Fruit fly (Drosophila melanogaster) whole organism: ENCODE results near the gene Dpy-30L1.

ENCODE experiments used
- CG8478 ChIP-seq: fragments of >200 bp; optimal IDR thresholded peaks from 2 replicates; lab custom pipeline; 2018; ENCODE audit warnings: inconsistent platforms
- Dll ChIP-seq: fragments of >200 bp; optimal IDR thresholded peaks from 2 replicates; lab custom pipeline; 2017
- EcR ChIP-seq, 2 experiments: fragments of >200 bp; optimal IDR thresholded peaks; 2 replicates each; lab custom pipeline; 2017; ENCODE audit warnings: missing biosample characterization in 2 of 2, missing genetic modification characterization in 2 of 2, missing genetic modification reagents in 2 of 2
- pan ChIP-seq: fragments of >200 bp; optimal IDR thresholded peaks from 2 replicates; lab custom pipeline; 2017
- psq ChIP-seq: fragments of >200 bp; optimal IDR thresholded peaks from 2 replicates; lab custom pipeline; 2017
- usp ChIP-seq: fragments of >200 bp; optimal IDR thresholded peaks from 2 replicates; lab custom pipeline; 2017; ENCODE audit warnings: missing biosample characterization, missing genetic modification characterization, mixed read lengths

Gene Dpy-30L1

DNA sequence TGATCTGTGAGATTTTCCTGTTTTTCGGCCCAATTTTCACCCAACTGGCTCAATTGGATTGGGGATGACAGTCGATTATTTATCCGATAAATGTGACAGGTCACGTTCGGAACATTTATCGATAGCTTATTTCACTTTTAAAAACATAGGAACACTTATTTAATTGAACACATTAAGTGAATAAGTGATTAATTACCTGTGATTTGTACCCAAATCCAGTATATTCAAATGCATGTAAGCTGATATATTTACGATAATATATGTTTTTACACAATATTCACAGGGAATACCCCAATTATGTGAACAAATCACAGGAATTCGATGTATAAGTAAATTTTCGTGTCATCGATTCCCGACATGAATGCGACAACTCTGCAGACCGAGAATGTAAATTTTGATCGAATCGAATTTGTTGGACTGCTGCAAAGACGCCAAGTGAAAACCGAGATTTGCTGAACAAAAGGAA lies at the start of gene Dpy-30L1, which contains the start of gene EMC3:
Dpy-30L1 (plus strand) TSS at position 311 of the 466 bp plus-strand sequence.
EMC3 (minus strand) TSS at position 81 of the 466 bp plus-strand sequence.
- no peak for TF ChIP-seq CG8478 (lab: Kevin White, UChicago)
- no peak for TF ChIP-seq EcR (GFP tag; optimal IDR thresholded peaks at IDR 0.05; lab: Kevin White, UChicago)
- no peak for TF ChIP-seq Dll
- TF ChIP-seq psq (lab: Kevin White, UChicago): no peak
- TF ChIP-seq usp (GFP tag; lab: Kevin White, UChicago): no peak
- TF ChIP-seq pan (lab: Kevin White, UChicago): no peak

DNA sequence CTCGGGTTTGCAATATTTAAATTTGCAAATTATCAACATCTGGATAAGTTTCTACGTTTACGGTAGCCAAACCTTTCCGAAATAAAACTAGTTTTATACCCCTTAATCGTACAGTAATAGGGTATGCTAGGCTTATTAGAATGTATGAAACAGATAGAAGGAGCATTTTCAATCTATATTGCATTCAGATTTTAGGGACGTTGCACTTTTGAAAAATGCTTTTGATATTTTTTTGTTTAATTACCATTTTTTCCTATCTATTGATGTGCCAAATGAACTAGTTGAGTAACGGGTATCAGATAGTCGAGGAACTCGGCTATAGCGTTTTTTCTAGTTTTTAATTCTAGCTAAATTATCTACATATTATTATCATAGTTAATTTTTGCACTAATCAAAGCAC lies 49.5 kb upstream of the Dpy-30L1 start:
- TF ChIP-seq Dll (no peak), CG8478 (lab: Kevin White, UChicago) (no peak), psq (lab: Kevin White, UChicago) (no peak), pan (lab: Kevin White, UChicago) (no peak), usp (GFP tag; lab: Kevin White, UChicago) (no peak)

DNA sequence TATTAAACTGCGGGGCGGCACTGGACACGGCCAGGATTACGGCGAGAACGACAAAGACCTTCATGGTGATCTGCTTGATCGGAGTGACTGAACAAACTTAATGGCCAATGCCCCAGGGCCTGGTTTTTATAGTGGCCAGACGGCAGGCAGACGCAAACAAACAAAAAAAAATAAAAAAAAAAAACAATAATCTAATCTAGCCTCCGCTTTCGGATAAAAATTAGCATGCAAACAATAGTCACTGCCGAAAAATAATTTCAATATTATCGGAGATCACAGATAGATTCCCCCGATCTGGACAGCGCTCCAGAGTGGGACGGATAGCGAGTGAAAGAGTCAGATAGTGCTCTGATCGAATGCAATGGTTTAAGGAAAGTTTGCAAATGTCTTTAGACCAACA lies 48.1 kb upstream of the Dpy-30L1 start, which contains the start of gene CG7299:
CG7299 (minus strand) TSS at position 101 of the 400 bp plus-strand sequence.
- TF ChIP-seq EcR (GFP tag; optimal IDR thresholded peaks at IDR 0.05; lab: Kevin White, UChicago): no peak
- TF ChIP-seq psq (lab: Kevin White, UChicago): no peak
- TF ChIP-seq Dll: no peak
- no peak for TF ChIP-seq usp (GFP tag; lab: Kevin White, UChicago)
- TF ChIP-seq CG8478 (lab: Kevin White, UChicago): no peak
- no peak for TF ChIP-seq pan (lab: Kevin White, UChicago)

dm6 chr2L:10685666-10686065 lies 46.8 kb upstream of the Dpy-30L1 start:
- TF ChIP-seq psq (lab: Kevin White, UChicago) (no peak), CG8478 (lab: Kevin White, UChicago) (no peak), pan (lab: Kevin White, UChicago) (no peak), Dll (no peak), EcR (GFP tag; optimal IDR thresholded peaks at IDR 0.05; lab: Kevin White, UChicago) (no peak), usp (GFP tag; lab: Kevin White, UChicago) (no peak)

DNA sequence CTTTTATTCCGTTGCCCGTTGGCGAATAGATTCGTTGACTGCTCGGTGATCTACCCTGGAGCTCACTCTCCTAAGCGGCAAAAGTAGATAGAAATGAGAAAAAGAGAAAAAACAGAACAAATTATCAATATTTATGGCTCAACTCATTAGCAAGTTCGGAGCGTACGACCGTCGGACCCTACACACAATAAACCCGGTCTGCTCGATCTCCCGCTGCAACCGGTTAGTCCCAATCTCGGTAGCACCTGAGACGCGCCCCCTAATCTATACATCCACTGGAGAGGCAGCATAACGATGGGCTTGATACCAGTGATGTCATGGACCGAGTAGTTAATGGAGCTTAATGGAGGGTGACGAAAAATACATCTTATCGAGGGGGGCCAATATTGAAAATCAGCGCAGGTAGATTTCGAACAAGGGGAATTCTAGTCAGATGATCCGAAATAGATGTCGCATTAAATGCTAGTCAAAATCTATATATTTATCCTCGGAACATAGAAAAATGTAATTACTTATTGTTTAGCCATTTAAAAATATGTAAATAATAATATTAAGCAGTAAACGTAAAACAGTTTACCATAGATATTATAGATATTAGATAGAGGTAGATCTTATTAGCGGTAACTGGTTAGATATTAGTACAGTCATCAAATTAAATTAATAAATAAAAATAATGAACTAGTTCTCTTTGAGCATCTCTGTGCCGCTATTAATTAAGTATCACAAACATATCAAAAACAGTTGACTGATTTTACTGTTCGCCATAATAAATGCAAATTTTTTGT lies 45.3 kb upstream of the Dpy-30L1 start, which contains the start of gene CG7296:
CG7296 (minus strand) TSS at position 58 of the 785 bp plus-strand sequence.
- no peak for TF ChIP-seq EcR (GFP tag; optimal IDR thresholded peaks at IDR 0.05; lab: Kevin White, UChicago)
- no peak for TF ChIP-seq pan (lab: Kevin White, UChicago)
- TF ChIP-seq CG8478 (lab: Kevin White, UChicago): no peak
- no peak for TF ChIP-seq Dll
- TF ChIP-seq psq (lab: Kevin White, UChicago): no peak
- TF ChIP-seq usp (GFP tag; lab: Kevin White, UChicago): no peak

- TF ChIP-seq pan (lab: Kevin White, UChicago) (no peak), Dll (no peak), EcR (GFP tag; optimal IDR thresholded peaks at IDR 0.05; lab: Kevin White, UChicago) (no peak), usp (GFP tag; lab: Kevin White, UChicago) (no peak), psq (lab: Kevin White, UChicago) (no peak), CG8478 (lab: Kevin White, UChicago) (no peak)
Observed at dm6 chr2L:10687794-10688185, 44.7 kb upstream of the Dpy-30L1 start.

- no peak for TF ChIP-seq usp (GFP tag; lab: Kevin White, UChicago)
- no peak for TF ChIP-seq psq (lab: Kevin White, UChicago)
- TF ChIP-seq Dll: no peak
- no peak for TF ChIP-seq EcR (GFP tag; optimal IDR thresholded peaks at IDR 0.05; lab: Kevin White, UChicago)
- TF ChIP-seq CG8478 (lab: Kevin White, UChicago): no peak
- no peak for TF ChIP-seq pan (lab: Kevin White, UChicago)
Observed at dm6 chr2L:10688764-10689163, 43.7 kb upstream of the Dpy-30L1 start.

dm6 chr2L:10689221-10690034 lies 43.0 kb upstream of the Dpy-30L1 start, which contains the start of gene CG7294:
TSS of gene CG7294 (minus strand) at chr2L:10689271.
- TF ChIP-seq CG8478 (lab: Kevin White, UChicago) (no peak), Dll (no peak), pan (lab: Kevin White, UChicago) (no peak), usp (GFP tag; lab: Kevin White, UChicago) (no peak), psq (lab: Kevin White, UChicago) (no peak), EcR (GFP tag; optimal IDR thresholded peaks at IDR 0.05; lab: Kevin White, UChicago) (no peak)

- TF ChIP-seq pan (lab: Kevin White, UChicago) (no peak), usp (GFP tag; lab: Kevin White, UChicago) (no peak), CG8478 (lab: Kevin White, UChicago) (no peak), Dll (no peak), EcR (GFP tag; optimal IDR thresholded peaks at IDR 0.05; lab: Kevin White, UChicago) (no peak), psq (lab: Kevin White, UChicago) (no peak)
Observed at dm6 chr2L:10693018-10693417, 39.4 kb upstream of the Dpy-30L1 start.

dm6 chr2L:10694053-10694618 lies 38.3 kb upstream of the Dpy-30L1 start, which contains the start of gene CG17108:
TSS of gene CG17108 (minus strand) at chr2L:10694103.
- TF ChIP-seq CG8478 (lab: Kevin White, UChicago): no peak
- no peak for TF ChIP-seq usp (GFP tag; lab: Kevin White, UChicago)
- no peak for TF ChIP-seq Dll
- no peak for TF ChIP-seq EcR (GFP tag; optimal IDR thresholded peaks at IDR 0.05; lab: Kevin White, UChicago)
- TF ChIP-seq pan (lab: Kevin White, UChicago): no peak
- no peak for TF ChIP-seq psq (lab: Kevin White, UChicago)
